Fruit fly (Drosophila melanogaster): ENCODE measurements around the gene Pgant6.

Gene Pgant6

DNA sequence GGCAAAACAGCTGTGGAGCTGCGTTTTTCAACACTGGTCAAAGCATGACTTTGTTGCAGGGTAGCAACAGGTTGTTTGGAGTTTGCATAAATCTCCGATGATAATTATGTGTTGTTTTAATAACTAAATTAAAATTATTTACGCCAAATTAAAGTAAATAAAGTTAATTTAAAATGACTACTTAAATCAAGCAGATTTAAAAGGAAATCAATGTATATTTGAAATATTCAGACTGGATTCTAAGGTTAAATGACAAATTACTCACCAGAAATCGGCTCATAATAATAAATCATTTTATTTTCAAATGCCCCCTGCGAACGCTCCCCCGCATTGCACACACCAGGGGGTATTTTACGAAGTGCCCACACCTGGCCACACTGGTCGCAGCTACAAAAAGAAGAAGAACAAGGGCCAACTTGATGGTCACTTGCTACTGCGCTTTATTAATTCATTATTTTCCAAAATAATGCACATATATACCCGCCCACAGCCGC lies 8.0 kb upstream of the Pgant6 start, which contains the start of the genes CG12093 and Atg2 (continued):
- TF ChIP-seq tin (GFP tag; optimal IDR thresholded peaks at IDR 0.05) (peak; percentile 90), bigmax (GFP tag; optimal IDR thresholded peaks at IDR 0.05) (no peak), Abd-B (GFP tag; optimal IDR thresholded peaks at IDR 0.05) (peak; percentile 96), sqz (GFP tag; optimal IDR thresholded peaks at IDR 0.05) (no peak), MTF-1 (GFP tag; optimal IDR thresholded peaks at IDR 0.05; ENCODE audit: borderline replicate concordance) (no peak), NK7.1 (GFP tag; optimal IDR thresholded peaks at IDR 0.05) (peak; percentile 67), E2f2 (GFP tag; IDR thresholded peaks at IDR 0.05) (peak; percentile 79), CG11560 (tag; IDR thresholded peaks at IDR 0.05) (peak; percentile 78), NFAT (GFP tag; IDR thresholded peaks at IDR 0.05) (peak; percentile 93), Gug (GFP tag; IDR thresholded peaks at IDR 0.05) (peak; percentile 95), CG5180 (GFP tag; optimal IDR thresholded peaks at IDR 0.05) (peak; percentile 45), CG12744 (GFP tag; optimal IDR thresholded peaks at IDR 0.05) (peak; percentile 56), bab2 (GFP tag; optimal IDR thresholded peaks at IDR 0.05) (peak; percentile 80), CG12942 (GFP tag; optimal IDR thresholded peaks at IDR 0.05) (peak; percentile 92), ara (GFP tag; IDR thresholded peaks at IDR 0.05) (peak; percentile 77), CG10565 (GFP tag; optimal IDR thresholded peaks at IDR 0.05) (peak; percentile 50), CG4820 (GFP tag; optimal IDR thresholded peaks at IDR 0.05) (peak; percentile 82), z (GFP tag; IDR thresholded peaks at IDR 0.05) (no peak), CG10959 (GFP tag; IDR thresholded peaks at IDR 0.05) (peak; percentile 81), jumu (GFP tag; optimal IDR thresholded peaks at IDR 0.05) (peak; percentile 73), Oli (tag; optimal IDR thresholded peaks at IDR 0.05) (peak; percentile 92), HLH54F (GFP tag; optimal IDR thresholded peaks at IDR 0.05) (peak; percentile 89), kah (GFP tag; optimal IDR thresholded peaks at IDR 0.05) (peak; percentile 89), Dbx (GFP tag; IDR thresholded peaks at IDR 0.05) (peak; percentile 94), sima (GFP tag; optimal IDR thresholded peaks at IDR 0.05) (no peak), cad (GFP tag; optimal IDR thresholded peaks at IDR 0.05) (no peak), exex (tag; optimal IDR thresholded peaks at IDR 0.05) (peak; percentile 74), Side (GFP tag; optimal IDR thresholded peaks at IDR 0.05) (peak; percentile 53), pho (GFP tag; optimal IDR thresholded peaks at IDR 0.05) (peak; percentile 86), emc (GFP tag; optimal IDR thresholded peaks at IDR 0.05) (peak; percentile 52), CG3847 (GFP tag; IDR thresholded peaks at IDR 0.05) (peak; percentile 96), TFAM (GFP tag; optimal IDR thresholded peaks at IDR 0.05) (peak; percentile 45), nau (GFP tag; optimal IDR thresholded peaks at IDR 0.05) (no peak), ssp (GFP tag; IDR thresholded peaks at IDR 0.05) (peak; percentile 87), CG31224 (GFP tag; IDR thresholded peaks at IDR 0.05) (peak; percentile 89), kni (GFP tag; optimal IDR thresholded peaks at IDR 0.05) (peak; percentile 36), Nf-YC (tag; optimal IDR thresholded peaks at IDR 0.05) (peak; percentile 87), fd102C (GFP tag; optimal IDR thresholded peaks at IDR 0.05) (peak; percentile 43), CG17829 (tag; optimal IDR thresholded peaks at IDR 0.05) (peak; percentile 94), gt (GFP tag; IDR thresholded peaks at IDR 0.05) (peak; percentile 79), CG12071 (GFP tag; optimal IDR thresholded peaks at IDR 0.05) (peak; percentile 61), CG2116 (GFP tag; optimal IDR thresholded peaks at IDR 0.05) (peak; percentile 81), Ptx1 (GFP tag; IDR thresholded peaks at IDR 0.05) (peak; percentile 96), Meics (GFP tag; optimal IDR thresholded peaks at IDR 0.05) (peak; percentile 90), CG14965 (GFP tag; optimal IDR thresholded peaks at IDR 0.05; ENCODE audit: borderline replicate concordance) (no peak), bsh (GFP tag; optimal IDR thresholded peaks at IDR 0.05) (peak; percentile 50 to 90), D (optimal IDR thresholded peaks at IDR 0.05) (no peak), D (GFP tag; optimal IDR thresholded peaks at IDR 0.05) (peak; percentile 82), CG18619 (GFP tag; optimal IDR thresholded peaks at IDR 0.05) (peak; percentile 91)

Measured in whole organism, embryonic.